Worm (Caenorhabditis elegans): Measurements from ENCODE around the gene mtm-6.

The mtm-6 gene

DNA sequence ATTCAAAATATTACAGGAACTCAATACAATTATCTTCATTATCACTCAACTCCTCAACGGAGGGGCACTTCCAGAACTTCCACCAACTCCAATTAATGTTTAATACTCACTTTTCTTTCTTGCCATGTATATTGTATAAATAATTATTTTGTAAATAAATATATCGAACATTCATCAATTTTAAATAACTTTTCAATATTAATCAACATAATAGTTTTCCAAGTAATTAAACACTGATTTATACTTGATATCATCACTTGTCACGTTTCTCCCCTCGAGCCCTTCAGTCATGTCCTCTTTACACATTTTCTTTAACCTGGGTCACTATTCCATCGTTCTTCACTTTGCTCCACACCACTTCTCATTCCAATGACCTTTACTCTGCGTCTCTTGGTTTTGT is 56.0 kb downstream of the mtm-6 start, which contains the start of gene mig-18 (continued):
- TF ChIP-seq pag-3 (tag; optimal IDR thresholded peaks at IDR 0.05; ENCODE audit: borderline replicate concordance, insufficient read depth) (no peak), nhr-19 (GFP tag; conservative IDR thresholded peaks at IDR 0.05) (no peak), mep-1 (tag; optimal IDR thresholded peaks at IDR 0.05) (no peak)

DNA sequence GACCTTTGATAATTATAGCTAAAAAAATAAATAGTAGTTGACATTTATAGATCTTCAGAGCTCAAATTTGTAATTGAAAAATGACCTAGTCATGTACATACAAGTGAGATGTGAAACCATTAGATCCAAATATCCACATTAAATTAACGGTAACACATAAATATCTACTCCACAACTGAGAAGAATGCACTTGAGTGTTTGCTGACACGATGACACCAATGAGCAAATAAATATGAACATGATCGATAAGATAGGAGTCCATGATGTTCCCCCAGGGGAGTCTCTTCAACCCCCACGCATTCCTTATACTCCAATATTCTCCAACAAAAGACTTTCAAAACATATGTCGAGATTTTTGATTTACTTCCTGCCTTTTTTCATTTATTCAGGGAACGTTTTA is 57.5 kb downstream of the mtm-6 start, which contains the start of gene ttr-52:
Gene ttr-52 (plus strand): TSS at position 301 of the 400 bp plus-strand sequence.
- TF ChIP-seq ceh-88 (GFP tag; IDR thresholded peaks at IDR 0.05) (no peak), nhr-76 (tag; optimal IDR thresholded peaks at IDR 0.05) (no peak), snpc-4 (tag; optimal IDR thresholded peaks at IDR 0.05) (no peak), swsn-7 (tag; optimal IDR thresholded peaks at IDR 0.05) (no peak), C04F5.9 (tag; optimal IDR thresholded peaks at IDR 0.05) (no peak), egl-13 (tag; optimal IDR thresholded peaks at IDR 0.05) (no peak), ama-1 (optimal IDR thresholded peaks at IDR 0.05) (no peak), pqm-1 (tag; optimal IDR thresholded peaks at IDR 0.05) (no peak), unc-62 (GFP tag; optimal IDR thresholded peaks at IDR 0.05) (no peak), nhr-12 (tag; optimal IDR thresholded peaks at IDR 0.05) (no peak), aly-2 (tag; optimal IDR thresholded peaks at IDR 0.05) (no peak), sox-4 (tag; optimal IDR thresholded peaks at IDR 0.05) (no peak), Y116A8C.19 (tag; optimal IDR thresholded peaks at IDR 0.05; ENCODE audit: borderline replicate concordance) (no peak), lin-35 (GFP tag; optimal IDR thresholded peaks at IDR 0.05) (no peak), tbx-2 (tag; optimal IDR thresholded peaks at IDR 0.05) (no peak), elt-3 (tag; optimal IDR thresholded peaks at IDR 0.05) (no peak), unc-86 (tag; optimal IDR thresholded peaks at IDR 0.05) (no peak), efl-3 (GFP tag; optimal IDR thresholded peaks at IDR 0.05) (no peak)
